Fruit fly (Drosophila melanogaster): ENCODE results near the gene mnd.
A peak's percentile ranks its signal among the peaks of the same experiment; 100 is the strongest.

DNA sequence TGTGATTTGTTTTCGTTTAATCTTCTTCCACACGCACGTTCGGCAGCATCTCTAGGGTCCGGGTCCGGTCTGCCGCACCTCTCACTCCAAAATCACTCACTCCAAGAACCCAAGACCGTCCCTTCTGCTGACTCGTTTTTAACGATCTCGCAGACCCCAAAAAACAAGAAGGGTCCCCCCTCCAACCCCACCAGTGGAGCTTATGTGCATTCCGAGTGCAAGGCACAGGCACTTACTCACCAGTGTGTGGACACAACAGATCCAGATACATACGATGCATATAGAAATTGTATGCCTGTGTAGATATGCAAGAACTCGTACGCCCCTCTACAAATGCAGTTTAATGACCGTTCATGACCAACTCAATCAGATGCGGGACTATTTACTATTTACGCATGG lies 6.4 kb upstream of the mnd start:
- no peak for TF ChIP-seq Sox102F (GFP tag; optimal IDR thresholded peaks at IDR 0.05)
- TF ChIP-seq CG6808 (GFP tag; optimal IDR thresholded peaks at IDR 0.05), result no peak
- no peak for TF ChIP-seq CG34406 (GFP tag; optimal IDR thresholded peaks at IDR 0.05)
- TF ChIP-seq OdsH (GFP tag; optimal IDR thresholded peaks at IDR 0.05), result no peak
- TF ChIP-seq Ets96B (tag; optimal IDR thresholded peaks at IDR 0.05), result no peak
- TF ChIP-seq CG8119 (GFP tag; IDR thresholded peaks at IDR 0.05), result no peak
- TF ChIP-seq Gug (GFP tag; IDR thresholded peaks at IDR 0.05), result no peak
- no peak for TF ChIP-seq CG16779 (tag; optimal IDR thresholded peaks at IDR 0.05)
- TF ChIP-seq net (GFP tag; optimal IDR thresholded peaks at IDR 0.05), result no peak
- no peak for TF ChIP-seq Smox (GFP tag; optimal IDR thresholded peaks at IDR 0.05)
- no peak for TF ChIP-seq CG15336 (GFP tag; IDR thresholded peaks at IDR 0.05)
- TF ChIP-seq CG1621 (tag; optimal IDR thresholded peaks at IDR 0.05), result peak; percentile 70
- TF ChIP-seq CG6792 (GFP tag; optimal IDR thresholded peaks at IDR 0.05), result no peak

All from whole organism, prepupa.